Worm (Caenorhabditis elegans): ENCODE results near the gene Y15E3A.4.

Y15E3A.4 gene

ce11 chrX:15334897-15335296 is 4.1 kb downstream of the Y15E3A.4 start:
- no peak for TF ChIP-seq cog-1 (tag; optimal IDR thresholded peaks at IDR 0.05)
- TF ChIP-seq tab-1 (GFP tag; IDR thresholded peaks at IDR 0.05): no peak
- TF ChIP-seq ztf-23 (GFP tag; IDR thresholded peaks at IDR 0.05): no peak
- no peak for TF ChIP-seq klf-2 (GFP tag; conservative IDR thresholded peaks at IDR 0.05)
- TF ChIP-seq flt-1 (GFP tag; IDR thresholded peaks at IDR 0.05): no peak
- TF ChIP-seq T22C8.4 (GFP tag; IDR thresholded peaks at IDR 0.05): no peak
- TF ChIP-seq ref-1 (GFP tag; conservative IDR thresholded peaks at IDR 0.05): no peak
- TF ChIP-seq ztf-29 (GFP tag; IDR thresholded peaks at IDR 0.05): no peak
- TF ChIP-seq med-1 (GFP tag; optimal IDR thresholded peaks at IDR 0.05; ENCODE audit: insufficient read depth): no peak

- TF ChIP-seq med-1 (GFP tag; optimal IDR thresholded peaks at IDR 0.05; ENCODE audit: insufficient read depth) (no peak), ztf-29 (GFP tag; IDR thresholded peaks at IDR 0.05) (no peak)
Measured at ce11 chrX:15335636-15336035, 4.9 kb downstream of the Y15E3A.4 start.

- no peak for TF ChIP-seq ztf-29 (GFP tag; IDR thresholded peaks at IDR 0.05)
- no peak for TF ChIP-seq T22C8.4 (GFP tag; IDR thresholded peaks at IDR 0.05)
Measured at ce11 chrX:15336392-15336791, 5.6 kb downstream of the Y15E3A.4 start.

- TF ChIP-seq ztf-23 (GFP tag; IDR thresholded peaks at IDR 0.05): no peak
- TF ChIP-seq med-1 (GFP tag; optimal IDR thresholded peaks at IDR 0.05; ENCODE audit: insufficient read depth): no peak
- no peak for TF ChIP-seq ztf-29 (GFP tag; IDR thresholded peaks at IDR 0.05)
- TF ChIP-seq flt-1 (GFP tag; IDR thresholded peaks at IDR 0.05): no peak
- TF ChIP-seq cog-1 (tag; optimal IDR thresholded peaks at IDR 0.05): no peak
- no peak for TF ChIP-seq ref-1 (GFP tag; conservative IDR thresholded peaks at IDR 0.05)
- TF ChIP-seq klf-2 (GFP tag; conservative IDR thresholded peaks at IDR 0.05): no peak
- TF ChIP-seq T22C8.4 (GFP tag; IDR thresholded peaks at IDR 0.05): no peak
- TF ChIP-seq tab-1 (GFP tag; IDR thresholded peaks at IDR 0.05): no peak
Measured at ce11 chrX:15338195-15338594, 7.4 kb downstream of the Y15E3A.4 start.

- no peak for TF ChIP-seq cog-1 (tag; optimal IDR thresholded peaks at IDR 0.05)
- no peak for TF ChIP-seq ztf-29 (GFP tag; IDR thresholded peaks at IDR 0.05)
- TF ChIP-seq T22C8.4 (GFP tag; IDR thresholded peaks at IDR 0.05): no peak
- no peak for TF ChIP-seq ref-1 (GFP tag; conservative IDR thresholded peaks at IDR 0.05)
- no peak for TF ChIP-seq ztf-23 (GFP tag; IDR thresholded peaks at IDR 0.05)
- no peak for TF ChIP-seq tab-1 (GFP tag; IDR thresholded peaks at IDR 0.05)
- TF ChIP-seq med-1 (GFP tag; optimal IDR thresholded peaks at IDR 0.05; ENCODE audit: insufficient read depth): no peak
- TF ChIP-seq flt-1 (GFP tag; IDR thresholded peaks at IDR 0.05): no peak
- no peak for TF ChIP-seq klf-2 (GFP tag; conservative IDR thresholded peaks at IDR 0.05)
Measured at ce11 chrX:15339807-15340596, 9.2 kb downstream of the Y15E3A.4 start, which contains the start of gene Y15E3A.5. TSS of gene Y15E3A.5 (plus strand) at chrX:15340558.

ce11 chrX:15340743-15341142 is 10.0 kb downstream of the Y15E3A.4 start:
- TF ChIP-seq klf-2 (GFP tag; conservative IDR thresholded peaks at IDR 0.05): no peak
- 0 out of 2 replicates have a peak, but pooled peaks have one; percentile 40 for TF ChIP-seq flt-1 (GFP tag; IDR thresholded peaks at IDR 0.05)
- TF ChIP-seq ztf-23 (GFP tag; IDR thresholded peaks at IDR 0.05): 0 out of 2 replicates have a peak, but pooled peaks have one; percentile 23

- TF ChIP-seq T22C8.4 (GFP tag; IDR thresholded peaks at IDR 0.05) (peak; percentile 15; the same call in 1 of the 2 replicates), ztf-29 (GFP tag; IDR thresholded peaks at IDR 0.05) (no peak)
Measured at ce11 chrX:15342092-15342491, 11.3 kb downstream of the Y15E3A.4 start.

ce11 chrX:15342744-15343259 is 12.0 kb downstream of the Y15E3A.4 start:
- TF ChIP-seq ref-1 (GFP tag; conservative IDR thresholded peaks at IDR 0.05) (no peak), ztf-29 (GFP tag; IDR thresholded peaks at IDR 0.05) (no peak), T22C8.4 (GFP tag; IDR thresholded peaks at IDR 0.05) (no peak), cog-1 (tag; optimal IDR thresholded peaks at IDR 0.05) (no peak), tab-1 (GFP tag; IDR thresholded peaks at IDR 0.05) (no peak), med-1 (GFP tag; optimal IDR thresholded peaks at IDR 0.05; ENCODE audit: insufficient read depth) (no peak), klf-2 (GFP tag; conservative IDR thresholded peaks at IDR 0.05) (no peak)

ce11 chrX:15343971-15344370 is 13.2 kb downstream of the Y15E3A.4 start:
- TF ChIP-seq med-1 (GFP tag; optimal IDR thresholded peaks at IDR 0.05; ENCODE audit: insufficient read depth) (no peak), ztf-23 (GFP tag; IDR thresholded peaks at IDR 0.05) (no peak), cog-1 (tag; optimal IDR thresholded peaks at IDR 0.05) (no peak), T22C8.4 (GFP tag; IDR thresholded peaks at IDR 0.05) (no peak), ref-1 (GFP tag; conservative IDR thresholded peaks at IDR 0.05) (no peak), klf-2 (GFP tag; conservative IDR thresholded peaks at IDR 0.05) (no peak), flt-1 (GFP tag; IDR thresholded peaks at IDR 0.05) (no peak), ztf-29 (GFP tag; IDR thresholded peaks at IDR 0.05) (no peak), tab-1 (GFP tag; IDR thresholded peaks at IDR 0.05) (no peak)

ce11 chrX:15345346-15346198 is 14.8 kb downstream of the Y15E3A.4 start:
- TF ChIP-seq klf-2 (GFP tag; conservative IDR thresholded peaks at IDR 0.05) (no peak), flt-1 (GFP tag; IDR thresholded peaks at IDR 0.05) (0 out of 2 replicates have a peak, but pooled peaks have one; percentile 29)

Measured in whole organism, midembryonic.